Fruit fly (Drosophila melanogaster) whole organism, embryonic: ENCODE measurements around the gene sad.

ENCODE experiments used
- Ada2b ChIP-seq: fragments of 200-800 bp; sonication (Bioruptor generic); IDR thresholded peaks from 2 replicates; pipeline ENCODE4 v1.3.6; 2022; ENCODE audit warnings: missing biosample characterization, missing genetic modification characterization
- Asciz ChIP-seq: fragments of 200-800 bp; sonication (Bioruptor generic); optimal IDR thresholded peaks from 2 replicates; lab custom pipeline; 2017; ENCODE audit warnings: missing biosample characterization, mild to moderate bottlenecking, missing genetic modification characterization, missing genetic modification reagents
- CG10147 ChIP-seq: fragments of 200-800 bp; sonication (Bioruptor generic); optimal IDR thresholded peaks from 2 replicates; lab custom pipeline; 2019; ENCODE audit warnings: missing biosample characterization, mild to moderate bottlenecking, missing genetic modification characterization, moderate library complexity
- CG10267 ChIP-seq: fragments of 200-800 bp; sonication (Bioruptor generic); optimal IDR thresholded peaks from 2 replicates; lab custom pipeline; 2018; ENCODE audit warnings: missing biosample characterization, mild to moderate bottlenecking, missing genetic modification characterization, moderate library complexity
- CG10979 ChIP-seq: fragments of 200-800 bp; sonication (Bioruptor generic); optimal IDR thresholded peaks from 2 replicates; lab custom pipeline; 2018; ENCODE audit warnings: missing biosample characterization, mild to moderate bottlenecking, missing genetic modification characterization, moderate library complexity
- CG11093 ChIP-seq: fragments of 200-800 bp; sonication (Bioruptor generic); IDR thresholded peaks from 3 replicates; pipeline ENCODE4 v1.3.6; 2022; ENCODE audit warnings: missing biosample characterization, missing genetic modification characterization
- CG11504 ChIP-seq: fragments of 200-800 bp; sonication (Bioruptor generic); optimal IDR thresholded peaks from 3 replicates; lab custom pipeline; 2019; ENCODE audit warnings: missing biosample characterization, mild to moderate bottlenecking, missing genetic modification characterization, moderate library complexity
- CG12236 ChIP-seq: fragments of 200-800 bp; sonication (Bioruptor generic); optimal IDR thresholded peaks from 2 replicates; lab custom pipeline; 2016; ENCODE audit warnings: missing biosample characterization, missing genetic modification characterization
- CG12744 ChIP-seq: fragments of 200-800 bp; sonication (Bioruptor generic); optimal IDR thresholded peaks from 2 replicates; lab custom pipeline; 2016; ENCODE audit warnings: missing biosample characterization, missing genetic modification characterization
- CG13296 ChIP-seq: fragments of 200-800 bp; sonication (Bioruptor generic); optimal IDR thresholded peaks from 3 replicates; lab custom pipeline; 2018; ENCODE audit warnings: missing biosample characterization, mild to moderate bottlenecking, missing genetic modification characterization
- CG17328 ChIP-seq: fragments of 200-800 bp; sonication (Bioruptor generic); IDR thresholded peaks from 2 replicates; pipeline ENCODE4 v1.3.6; 2022; ENCODE audit warnings: missing biosample characterization, missing genetic modification characterization
- CG18262 ChIP-seq: fragments of 200-800 bp; optimal IDR thresholded peaks from 3 replicates; lab custom pipeline; 2019; ENCODE audit warnings: missing biosample characterization, mild to moderate bottlenecking, missing genetic modification characterization, moderate library complexity
- CG2120 ChIP-seq: fragments of 200-800 bp; sonication (Bioruptor generic); optimal IDR thresholded peaks from 3 replicates; lab custom pipeline; 2016; ENCODE audit warnings: missing biosample characterization, missing genetic modification characterization
- CG31224 ChIP-seq: fragments of 200-800 bp; sonication (Bioruptor generic); IDR thresholded peaks from 2 replicates; pipeline ENCODE4 v1.3.6; 2022; ENCODE audit warnings: missing biosample characterization, missing genetic modification characterization
- CG32767 ChIP-seq: fragments of 200-800 bp; sonication (Bioruptor generic); IDR thresholded peaks from 2 replicates; pipeline ENCODE4 v1.3.6; 2022; ENCODE audit warnings: missing biosample characterization, missing genetic modification characterization
- CG4424 ChIP-seq: fragments of 200-800 bp; sonication (Bioruptor generic); optimal IDR thresholded peaks from 3 replicates; lab custom pipeline; 2016; ENCODE audit warnings: missing biosample characterization, missing genetic modification characterization
- CG4730 ChIP-seq: fragments of 200-800 bp; sonication (Bioruptor generic); IDR thresholded peaks from 2 replicates; pipeline ENCODE4 v1.3.6; 2022; ENCODE audit warnings: missing biosample characterization, missing genetic modification characterization
- CG9932 ChIP-seq: fragments of 200-800 bp; sonication (Bioruptor generic); IDR thresholded peaks from 2 replicates; pipeline ENCODE4 v1.3.6; 2022; ENCODE audit warnings: missing biosample characterization, missing genetic modification characterization
- D ChIP-seq, 2 experiments: fragments of 200-800 bp in 1 of 2; fragments of >200 bp in 1 of 2; sonication (Bioruptor generic) in 1 of 2; optimal IDR thresholded peaks; 2 replicates in 1 of 2; 3 replicates in 1 of 2; lab custom pipeline; 2017; ENCODE audit warnings: mild to moderate bottlenecking in 1 of 2, missing biosample characterization in 1 of 2, missing genetic modification characterization in 1 of 2, missing genetic modification reagents in 1 of 2
- D19B ChIP-seq: fragments of 200-800 bp; sonication (Bioruptor generic); optimal IDR thresholded peaks from 2 replicates; lab custom pipeline; 2017; ENCODE audit warnings: missing biosample characterization, mild to moderate bottlenecking, missing genetic modification characterization
- Deaf1 ChIP-seq: fragments of 200-800 bp; optimal IDR thresholded peaks from 3 replicates; lab custom pipeline; 2019; ENCODE audit warnings: missing biosample characterization, mild to moderate bottlenecking, missing genetic modification characterization, moderate library complexity
- Doc2 ChIP-seq: fragments of 200-800 bp; sonication (Bioruptor generic); IDR thresholded peaks from 2 replicates; pipeline ENCODE4 v1.3.6; 2022; ENCODE audit warnings: missing biosample characterization, missing genetic modification characterization
- Fer1 ChIP-seq: fragments of 200-800 bp; sonication (Bioruptor generic); optimal IDR thresholded peaks from 2 replicates; lab custom pipeline; 2017; ENCODE audit warnings: missing biosample characterization, mild to moderate bottlenecking, missing genetic modification characterization
- Gug ChIP-seq: fragments of 200-800 bp; sonication (Bioruptor generic); IDR thresholded peaks from 4 replicates; pipeline ENCODE4 v1.3.6; 2022; ENCODE audit warnings: missing biosample characterization, missing genetic modification characterization
- HHEX ChIP-seq: fragments of 200-800 bp; sonication (Bioruptor generic); optimal IDR thresholded peaks from 3 replicates; lab custom pipeline; 2017; ENCODE audit warnings: missing biosample characterization, mild to moderate bottlenecking, missing genetic modification characterization, missing genetic modification reagents
- HLH3B ChIP-seq: fragments of 200-800 bp; sonication (Bioruptor generic); IDR thresholded peaks from 2 replicates; pipeline ENCODE4 v1.3.6; 2022; ENCODE audit warnings: missing biosample characterization, missing genetic modification characterization
- Hmr ChIP-seq: fragments of 200-800 bp; sonication (Bioruptor generic); optimal IDR thresholded peaks from 3 replicates; lab custom pipeline; 2017; ENCODE audit warnings: mild to moderate bottlenecking, missing biosample characterization, missing genetic modification reagents, missing genetic modification characterization
- Jarid2 ChIP-seq: fragments of 200-800 bp; sonication (Bioruptor generic); optimal IDR thresholded peaks from 3 replicates; lab custom pipeline; 2017; ENCODE audit warnings: mild to moderate bottlenecking, missing biosample characterization, missing genetic modification reagents, missing genetic modification characterization
- MBD-R2 ChIP-seq: fragments of 200-800 bp; sonication (Bioruptor generic); IDR thresholded peaks from 2 replicates; pipeline ENCODE4 v1.3.6; 2022; ENCODE audit warnings: missing biosample characterization, missing genetic modification characterization
- Med ChIP-seq: fragments of 200-800 bp; sonication (Bioruptor generic); peaks from one replicate; lab custom pipeline; 2016; ENCODE audit warnings: missing biosample characterization, missing genetic modification characterization, mild to moderate bottlenecking, inconsistent platforms, moderate library complexity
- NFAT ChIP-seq: fragments of 200-800 bp; sonication (Bioruptor generic); IDR thresholded peaks from 2 replicates; pipeline ENCODE4 v1.3.6; 2022; ENCODE audit warnings: missing biosample characterization, missing genetic modification characterization
- Optix ChIP-seq: fragments of 200-800 bp; sonication (Bioruptor generic); IDR thresholded peaks from 3 replicates; pipeline ENCODE4 v1.3.6; 2022; ENCODE audit warnings: missing biosample characterization, missing genetic modification characterization
- Rfx ChIP-seq: fragments of 200-800 bp; sonication (Bioruptor generic); IDR thresholded peaks from 2 replicates; pipeline ENCODE4 v1.3.6; 2022; ENCODE audit warnings: missing biosample characterization, missing genetic modification characterization
- Trl ChIP-seq, 3 experiments: fragments of >200 bp in 2 of 3; fragments of 200-800 bp in 1 of 3; sonication (Bioruptor generic) in 1 of 3; optimal IDR thresholded peaks; 2 replicates in 1 of 3; 3 replicates in 2 of 3; lab custom pipeline; 2016 to 2017; ENCODE audit warnings: missing biosample characterization in 1 of 3, missing genetic modification characterization in 1 of 3
- caup ChIP-seq: fragments of 200-800 bp; sonication (Bioruptor generic); optimal IDR thresholded peaks from 3 replicates; lab custom pipeline; 2017; ENCODE audit warnings: missing biosample characterization, mild to moderate bottlenecking, missing genetic modification characterization, moderate library complexity; ENCODE audit not compliant: severe bottlenecking
- dmrt99B ChIP-seq: fragments of 200-800 bp; sonication (Bioruptor generic); optimal IDR thresholded peaks from 2 replicates; lab custom pipeline; 2018; ENCODE audit warnings: missing biosample characterization, mild to moderate bottlenecking, missing genetic modification characterization, moderate library complexity
- fd96Cb ChIP-seq: fragments of 200-800 bp; sonication (Bioruptor generic); optimal IDR thresholded peaks from 2 replicates; lab custom pipeline; 2018; ENCODE audit warnings: missing biosample characterization, mild to moderate bottlenecking, missing genetic modification characterization, moderate library complexity
- ind ChIP-seq: fragments of 200-800 bp; sonication (Bioruptor generic); optimal IDR thresholded peaks from 3 replicates; lab custom pipeline; 2016; ENCODE audit warnings: missing biosample characterization, missing genetic modification characterization
- lbe ChIP-seq: fragments of 200-800 bp; sonication (Bioruptor generic); optimal IDR thresholded peaks from 2 replicates; lab custom pipeline; 2016; ENCODE audit warnings: missing biosample characterization, mild to moderate bottlenecking, missing genetic modification characterization
- pita ChIP-seq: fragments of 200-800 bp; sonication (Bioruptor generic); optimal IDR thresholded peaks from 2 replicates; lab custom pipeline; 2017; ENCODE audit warnings: missing biosample characterization, mild to moderate bottlenecking, missing genetic modification characterization
- rib ChIP-seq: fragments of 200-800 bp; sonication (Bioruptor generic); IDR thresholded peaks from 2 replicates; pipeline ENCODE4 v1.3.6; 2022; ENCODE audit warnings: missing biosample characterization, missing genetic modification characterization
- row ChIP-seq: fragments of 200-800 bp; sonication (Bioruptor generic); IDR thresholded peaks from 3 replicates; pipeline ENCODE4 v1.3.6; 2022; ENCODE audit warnings: missing biosample characterization, missing genetic modification characterization
- seq ChIP-seq: fragments of 200-800 bp; sonication (Bioruptor generic); IDR thresholded peaks from 2 replicates; pipeline ENCODE4 v1.3.6; 2022; ENCODE audit warnings: missing biosample characterization, missing genetic modification characterization
- stc ChIP-seq: fragments of 200-800 bp; sonication (Bioruptor generic); IDR thresholded peaks from 2 replicates; pipeline ENCODE4 v1.3.6; 2022; ENCODE audit warnings: missing biosample characterization, missing genetic modification characterization
- ttk ChIP-seq: fragments of 200-800 bp; sonication (Bioruptor generic); IDR thresholded peaks from 2 replicates; pipeline ENCODE4 v2.1.2; 2022; ENCODE audit warnings: missing biosample characterization, missing genetic modification characterization
- vfl ChIP-seq: fragments of 200-800 bp; sonication (Bioruptor generic); optimal IDR thresholded peaks from 2 replicates; lab custom pipeline; 2016; ENCODE audit warnings: missing biosample characterization, missing genetic modification characterization
- wdn ChIP-seq: fragments of 200-800 bp; sonication (Bioruptor generic); IDR thresholded peaks from 2 replicates; pipeline ENCODE4 v1.3.6; 2022; ENCODE audit warnings: missing biosample characterization, missing genetic modification characterization
- wor ChIP-seq: fragments of 200-800 bp; sonication (Bioruptor generic); IDR thresholded peaks from 2 replicates; pipeline ENCODE4 v1.3.6; 2022; ENCODE audit warnings: missing biosample characterization, missing genetic modification characterization
- zfh1 ChIP-seq: fragments of 200-800 bp; sonication (Bioruptor generic); IDR thresholded peaks from 3 replicates; pipeline ENCODE4 v1.3.6; 2022; ENCODE audit warnings: missing biosample characterization, missing genetic modification characterization

The sad gene

DNA sequence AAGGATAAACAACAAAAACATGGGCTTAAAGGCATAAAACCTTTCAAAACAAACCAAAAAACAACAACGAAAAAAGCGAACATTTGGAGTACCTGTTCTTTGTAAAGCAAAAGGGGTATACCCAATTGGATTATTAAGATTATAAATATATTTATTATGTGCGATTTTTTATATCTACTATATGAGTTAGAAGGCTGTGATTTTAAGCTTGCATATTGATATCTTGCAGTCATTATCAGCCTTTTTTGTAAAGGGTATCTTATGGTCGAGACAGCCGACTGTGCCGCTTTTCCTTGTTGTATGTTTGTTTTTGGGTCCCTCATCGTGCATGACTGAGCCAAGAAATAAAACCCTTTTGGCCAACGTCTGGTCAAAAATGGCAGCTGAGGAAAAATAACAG is 4.3 kb upstream of the sad start (continued):
- TF ChIP-seq CG9932 (GFP tag; lab: Robert Waterston, UW) (peak; percentile 46; the same call in 1 of the 2 replicates), wor (GFP tag; lab: Robert Waterston, UW) (no peak), fd96Cb (tag; lab: Kevin White, UChicago) (peak; percentile 68), dmrt99B (tag; lab: Kevin White, UChicago) (peak; percentile 70), CG4730 (GFP tag; lab: Robert Waterston, UW) (peak; percentile 53), Trl (optimal IDR thresholded peaks at IDR 0.05; lab: Kevin White, UChicago) (no peak), Trl (GFP tag; optimal IDR thresholded peaks at IDR 0.05; lab: Kevin White, UChicago) (no peak), Fer1 (GFP tag; lab: Kevin White, UChicago) (peak; percentile 49), CG31224 (GFP tag; lab: Robert Waterston, UW) (peak; percentile 29; the same call in 1 of the 2 replicates), zfh1 (peak; percentile 50; the same call in 1 of the 3 replicates), rib (GFP tag; lab: Robert Waterston, UW) (no peak), Deaf1 (peak; percentile 1), Doc2 (GFP tag; lab: Robert Waterston, UW) (0 out of 2 replicates have a peak, but pooled peaks have one; percentile 23), pita (GFP tag; lab: Kevin White, UChicago) (no peak), Ada2b (GFP tag; lab: Robert Waterston, UW) (peak; percentile 62; the same call in 1 of the 2 replicates), ttk (GFP tag; lab: Robert Waterston, UW) (0 out of 2 replicates have a peak, but pooled peaks have one; percentile 13), CG2120 (GFP tag; lab: Kevin White, UChicago) (peak; percentile 4), CG11093 (GFP tag; lab: Robert Waterston, UW) (0 out of 3 replicates have a peak, but pooled peaks have one; percentile 24), CG32767 (GFP tag; lab: Robert Waterston, UW) (peak; percentile 14; the same call in 1 of the 2 replicates), HHEX (GFP tag; lab: Kevin White, UChicago) (peak; percentile 52), CG10147 (GFP tag; lab: Kevin White, UChicago) (peak; percentile 25), Asciz (GFP tag; lab: Kevin White, UChicago) (peak; percentile 59), vfl (GFP tag; lab: Kevin White, UChicago) (no peak), CG17328 (GFP tag; lab: Robert Waterston, UW) (peak; percentile 50), CG18262 (tag; lab: Kevin White, UChicago) (peak; percentile 48), CG12236 (no peak), Gug (0 out of 4 replicates have a peak, but pooled peaks have one; percentile 25), CG13296 (peak; percentile 0), Hmr (GFP tag; lab: Kevin White, UChicago) (peak; percentile 62), HLH3B (GFP tag; lab: Robert Waterston, UW) (peak; percentile 56; the same call in 1 of the 2 replicates), lbe (GFP tag; lab: Kevin White, UChicago) (peak; percentile 34), ind (GFP tag; lab: Kevin White, UChicago) (peak; percentile 51), wdn (GFP tag; lab: Robert Waterston, UW) (peak; percentile 58), NFAT (GFP tag; lab: Robert Waterston, UW) (no peak), D (optimal IDR thresholded peaks at IDR 0.05; lab: Kevin White, UChicago) (no peak), D (GFP tag; optimal IDR thresholded peaks at IDR 0.05; lab: Kevin White, UChicago) (peak; percentile 15), row (GFP tag; lab: Robert Waterston, UW) (peak; percentile 74), Optix (GFP tag; lab: Robert Waterston, UW) (0 out of 3 replicates have a peak, but pooled peaks have one; percentile 30), Rfx (peak; percentile 64), CG4424 (GFP tag; lab: Kevin White, UChicago) (peak; percentile 66), Med (GFP tag; lab: Kevin White, UChicago) (peak; percentile 29), D19B (peak; percentile 70), CG10267 (tag; lab: Kevin White, UChicago) (peak; percentile 47), CG12744 (GFP tag; lab: Kevin White, UChicago) (no peak), caup (GFP tag; lab: Kevin White, UChicago) (peak; percentile 49), CG11504 (tag; lab: Kevin White, UChicago) (peak; percentile 77), MBD-R2 (GFP tag; lab: Robert Waterston, UW) (peak; percentile 18; the same call in 1 of the 2 replicates), Jarid2 (GFP tag; lab: Kevin White, UChicago) (no peak), seq (GFP tag; lab: Robert Waterston, UW) (peak; percentile 41; the same call in 1 of the 2 replicates), stc (GFP tag; lab: Robert Waterston, UW) (no peak), CG10979 (tag; lab: Kevin White, UChicago) (peak; percentile 63)
